Worm (Caenorhabditis elegans) whole organism, L2 larva: ENCODE results near the gene rbc-1.
A peak's percentile ranks its signal among the peaks of the same experiment; 100 is the strongest.

Source experiments
- C34F6.9 ChIP-seq: fragments of 150-350 bp; optimal IDR thresholded peaks from 2 replicates; lab custom pipeline; 2014; ENCODE audit warnings: missing biosample characterization, missing genetic modification characterization
- F13H6.1 ChIP-seq: sonication (generic microtip); optimal IDR thresholded peaks from 2 replicates; lab custom pipeline; 2016; ENCODE audit warnings: missing genetic modification characterization, missing compliant biosample characterization
- R02D3.7 ChIP-seq: fragments of 150-350 bp; optimal IDR thresholded peaks from 2 replicates; lab custom pipeline; 2014; ENCODE audit warnings: missing biosample characterization, missing genetic modification characterization
- Y55F3AM.14 ChIP-seq: fragments of 200-800 bp; sonication (Bioruptor generic); optimal IDR thresholded peaks from 2 replicates; lab custom pipeline; 2018; ENCODE audit warnings: mild to moderate bottlenecking, missing genetic modification characterization, missing compliant biosample characterization
- ZK546.5 ChIP-seq: sonication (generic microtip); optimal IDR thresholded peaks from 2 replicates; lab custom pipeline; 2017; ENCODE audit warnings: missing biosample characterization, missing genetic modification characterization
- alr-1 ChIP-seq: fragments of 150-350 bp; optimal IDR thresholded peaks from 2 replicates; lab custom pipeline; 2014; ENCODE audit warnings: missing biosample characterization, missing genetic modification characterization
- aly-2 ChIP-seq: fragments of 150-350 bp; optimal IDR thresholded peaks from 2 replicates; lab custom pipeline; 2014; ENCODE audit warnings: missing biosample characterization, missing genetic modification characterization
- ama-1 ChIP-seq: fragments of 150-350 bp; optimal IDR thresholded peaks from 2 replicates; lab custom pipeline; 2018; ENCODE audit warnings: inconsistent platforms
- blmp-1 ChIP-seq: sonication (generic microtip); optimal IDR thresholded peaks from 2 replicates; lab custom pipeline; 2017; ENCODE audit warnings: missing genetic modification characterization, mild to moderate bottlenecking, missing compliant biosample characterization, antibody characterized with exemption, moderate library complexity; ENCODE audit not compliant: insufficient read depth
- ceh-16 ChIP-seq: fragments of 150-350 bp; optimal IDR thresholded peaks from 2 replicates; lab custom pipeline; 2014; ENCODE audit warnings: missing biosample characterization, missing genetic modification characterization
- ceh-82 ChIP-seq: fragments of 150-350 bp; optimal IDR thresholded peaks from 2 replicates; lab custom pipeline; 2014; ENCODE audit warnings: missing biosample characterization, missing genetic modification characterization
- crh-2 ChIP-seq: sonication (generic microtip); optimal IDR thresholded peaks from 2 replicates; lab custom pipeline; 2017; ENCODE audit warnings: missing biosample characterization, missing genetic modification characterization
- dmd-4 ChIP-seq: sonication (generic microtip); optimal IDR thresholded peaks from 2 replicates; lab custom pipeline; 2017; ENCODE audit warnings: missing biosample characterization, missing genetic modification characterization
- egl-27 ChIP-seq: sonication (generic microtip); optimal IDR thresholded peaks from 3 replicates; lab custom pipeline; 2017; ENCODE audit warnings: missing biosample characterization, missing genetic modification reagents, missing genetic modification characterization
- elt-1 ChIP-seq: fragments of 150-350 bp; optimal IDR thresholded peaks from 2 replicates; lab custom pipeline; 2014; ENCODE audit warnings: missing biosample characterization, missing genetic modification characterization
- elt-3 ChIP-seq: sonication (generic microtip); optimal IDR thresholded peaks from 2 replicates; lab custom pipeline; 2017; ENCODE audit warnings: missing biosample characterization, missing genetic modification characterization
- fos-1 ChIP-seq: fragments of 150-350 bp; optimal IDR thresholded peaks from 2 replicates; lab custom pipeline; 2014; ENCODE audit warnings: missing biosample characterization, missing genetic modification characterization
- gmeb-1 ChIP-seq: fragments of 150-350 bp; optimal IDR thresholded peaks from 2 replicates; lab custom pipeline; 2014; ENCODE audit warnings: missing biosample characterization, missing genetic modification characterization
- lin-11 ChIP-seq: fragments of 150-350 bp; sonication (generic microtip); optimal IDR thresholded peaks from 2 replicates; lab custom pipeline; 2014; ENCODE audit warnings: missing biosample characterization, missing genetic modification characterization, inconsistent platforms, mixed read lengths
- lin-13 ChIP-seq: fragments of 150-350 bp; optimal IDR thresholded peaks from 2 replicates; lab custom pipeline; 2014; ENCODE audit warnings: missing biosample characterization, missing genetic modification reagents, missing genetic modification characterization
- lin-39 ChIP-seq: fragments of 150-350 bp; optimal IDR thresholded peaks from 2 replicates; lab custom pipeline; 2014; ENCODE audit warnings: missing biosample characterization, missing genetic modification reagents, missing genetic modification characterization
- lsy-2 ChIP-seq, 2 experiments: fragments of 150-350 bp in 1 of 2; sonication (generic microtip) in 1 of 2; optimal IDR thresholded peaks; 2 replicates each; lab custom pipeline; 2014 to 2017; ENCODE audit warnings: missing biosample characterization in 2 of 2, missing genetic modification characterization in 2 of 2
- mab-5 ChIP-seq: fragments of 150-350 bp; optimal IDR thresholded peaks from 2 replicates; lab custom pipeline; 2014; ENCODE audit warnings: missing biosample characterization, missing genetic modification characterization
- mbf-1 ChIP-seq: sonication (generic microtip); optimal IDR thresholded peaks from 2 replicates; lab custom pipeline; 2017; ENCODE audit warnings: missing biosample characterization, missing genetic modification characterization
- mdl-1 ChIP-seq, 2 experiments: fragments of 150-350 bp in 1 of 2; sonication (generic microtip) in 1 of 2; optimal IDR thresholded peaks; 2 replicates each; lab custom pipeline; 2017; ENCODE audit warnings: missing biosample characterization in 2 of 2, missing genetic modification characterization in 2 of 2
- nhr-10 ChIP-seq: sonication (generic microtip); optimal IDR thresholded peaks from 2 replicates; lab custom pipeline; 2017; ENCODE audit warnings: missing biosample characterization, missing genetic modification characterization
- nhr-11 ChIP-seq: fragments of 150-350 bp; optimal IDR thresholded peaks from 2 replicates; lab custom pipeline; 2014; ENCODE audit warnings: missing biosample characterization, missing genetic modification characterization
- nhr-12 ChIP-seq: fragments of 150-350 bp; optimal IDR thresholded peaks from 2 replicates; lab custom pipeline; 2014; ENCODE audit warnings: missing biosample characterization, missing genetic modification characterization
- nhr-129 ChIP-seq: fragments of 150-350 bp; optimal IDR thresholded peaks from 2 replicates; lab custom pipeline; 2014; ENCODE audit warnings: missing biosample characterization, missing genetic modification characterization
- nhr-21 ChIP-seq: fragments of 150-350 bp; optimal IDR thresholded peaks from 2 replicates; lab custom pipeline; 2014; ENCODE audit warnings: missing biosample characterization, missing genetic modification characterization
- nhr-23 ChIP-seq: fragments of 150-350 bp; optimal IDR thresholded peaks from 2 replicates; lab custom pipeline; 2014; ENCODE audit warnings: missing biosample characterization, missing genetic modification reagents, missing genetic modification characterization
- nhr-237 ChIP-seq: fragments of 150-350 bp; optimal IDR thresholded peaks from 2 replicates; lab custom pipeline; 2014; ENCODE audit warnings: missing biosample characterization, missing genetic modification characterization
- nhr-25 ChIP-seq: fragments of 150-350 bp; sonication (generic microtip); optimal IDR thresholded peaks from 3 replicates; lab custom pipeline; 2014; ENCODE audit warnings: missing biosample characterization, missing genetic modification characterization
- nhr-6 ChIP-seq: fragments of 150-350 bp; optimal IDR thresholded peaks from 2 replicates; lab custom pipeline; 2014; ENCODE audit warnings: missing biosample characterization, missing genetic modification characterization
- nhr-77 ChIP-seq: fragments of 150-350 bp; optimal IDR thresholded peaks from 2 replicates; lab custom pipeline; 2014; ENCODE audit warnings: missing biosample characterization, missing genetic modification characterization
- peb-1 ChIP-seq: fragments of 150-350 bp; optimal IDR thresholded peaks from 2 replicates; lab custom pipeline; 2014; ENCODE audit warnings: missing biosample characterization, missing genetic modification characterization
- sem-4 ChIP-seq: fragments of 150-350 bp; optimal IDR thresholded peaks from 2 replicates; lab custom pipeline; 2014; ENCODE audit warnings: missing biosample characterization, missing genetic modification reagents, missing genetic modification characterization
- skn-1 ChIP-seq: sonication (generic microtip); optimal IDR thresholded peaks from 2 replicates; lab custom pipeline; 2017; ENCODE audit warnings: missing biosample characterization, missing genetic modification characterization
- sma-3 ChIP-seq: sonication (generic microtip); optimal IDR thresholded peaks from 2 replicates; lab custom pipeline; 2016; ENCODE audit warnings: missing genetic modification reagents, missing genetic modification characterization, missing compliant biosample characterization
- sma-9 ChIP-seq, 2 experiments: fragments of 150-350 bp in 1 of 2; sonication (generic microtip) in 1 of 2; optimal IDR thresholded peaks; 2 replicates each; lab custom pipeline; 2014 to 2016; ENCODE audit warnings: missing genetic modification characterization in 2 of 2, mild to moderate bottlenecking in 1 of 2, missing biosample characterization in 1 of 2, missing compliant biosample characterization in 1 of 2, missing genetic modification reagents in 1 of 2, moderate library complexity in 1 of 2
- snpc-4 ChIP-seq: fragments of 150-350 bp; optimal IDR thresholded peaks from 2 replicates; lab custom pipeline; 2014; ENCODE audit warnings: missing biosample characterization, missing genetic modification characterization
- unc-39 ChIP-seq: fragments of 150-350 bp; optimal IDR thresholded peaks from 2 replicates; lab custom pipeline; 2014; ENCODE audit warnings: missing biosample characterization, missing genetic modification characterization
- unc-55 ChIP-seq: fragments of 150-350 bp; sonication (generic microtip); optimal IDR thresholded peaks from 3 replicates; lab custom pipeline; 2014; ENCODE audit warnings: missing biosample characterization, missing genetic modification reagents, missing genetic modification characterization
- unc-62 ChIP-seq: fragments of 150-350 bp; optimal IDR thresholded peaks from 2 replicates; lab custom pipeline; 2014; ENCODE audit warnings: missing biosample characterization, missing genetic modification reagents, missing genetic modification characterization
- zag-1 ChIP-seq: fragments of 150-350 bp; optimal IDR thresholded peaks from 2 replicates; lab custom pipeline; 2014; ENCODE audit warnings: missing biosample characterization, missing genetic modification characterization
- ztf-1 ChIP-seq: fragments of 200-800 bp; sonication (Bioruptor generic); conservative IDR thresholded peaks from 2 replicates; pipeline ENCODE4 v1.3.6; 2022; ENCODE audit warnings: missing genetic modification characterization, missing compliant biosample characterization
- ztf-11 ChIP-seq: sonication (generic microtip); optimal IDR thresholded peaks from 2 replicates; lab custom pipeline; 2017; ENCODE audit warnings: missing biosample characterization, missing genetic modification characterization
- ztf-4 ChIP-seq: fragments of 150-350 bp; optimal IDR thresholded peaks from 2 replicates; lab custom pipeline; 2014; ENCODE audit warnings: missing biosample characterization, missing genetic modification characterization

rbc-1 gene

DNA sequence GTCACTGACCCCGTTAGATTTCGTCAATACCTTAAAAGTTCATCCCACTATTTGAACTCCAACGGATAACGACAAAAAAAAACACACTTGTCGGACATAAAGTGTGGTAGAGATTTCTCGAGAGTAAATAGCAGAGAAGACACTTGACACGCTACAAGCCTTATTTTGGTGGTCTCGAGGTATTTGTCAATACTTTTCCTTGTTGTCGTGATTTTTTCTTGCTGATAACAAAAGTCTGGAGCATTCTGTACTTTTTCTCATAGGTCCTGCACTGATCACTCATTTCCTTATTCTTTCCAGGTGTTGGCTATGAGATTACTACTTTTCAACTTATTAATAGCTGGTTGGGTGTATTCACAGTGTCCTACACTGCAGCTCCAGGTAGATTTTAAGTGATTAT is 38.8 kb upstream of the rbc-1 start, which contains the start of gene lron-1:
Gene lron-1 (plus strand): TSS at position 301 of the 400 bp plus-strand sequence.
- TF ChIP-seq unc-39 (tag; lab: Kevin White, UChicago) (no peak), egl-27 (tag; lab: Kevin White, UChicago) (no peak), aly-2 (no peak), ama-1 (lab: Kevin White, UChicago) (no peak), nhr-25 (tag; lab: Kevin White, UChicago) (no peak), nhr-6 (tag; lab: Kevin White, UChicago) (no peak), nhr-11 (tag; lab: Kevin White, UChicago) (no peak), crh-2 (tag; lab: Kevin White, UChicago) (no peak), mbf-1 (tag; lab: Kevin White, UChicago) (no peak), lsy-2 (tag; optimal IDR thresholded peaks at IDR 0.05; lab: Kevin White, UChicago) (no peak), blmp-1 (tag; lab: Kevin White, UChicago) (no peak), peb-1 (tag; lab: Kevin White, UChicago) (no peak), nhr-129 (tag; lab: Kevin White, UChicago) (no peak), sma-3 (no peak), Y55F3AM.14 (GFP tag; lab: Kevin White, UChicago) (no peak)

DNA sequence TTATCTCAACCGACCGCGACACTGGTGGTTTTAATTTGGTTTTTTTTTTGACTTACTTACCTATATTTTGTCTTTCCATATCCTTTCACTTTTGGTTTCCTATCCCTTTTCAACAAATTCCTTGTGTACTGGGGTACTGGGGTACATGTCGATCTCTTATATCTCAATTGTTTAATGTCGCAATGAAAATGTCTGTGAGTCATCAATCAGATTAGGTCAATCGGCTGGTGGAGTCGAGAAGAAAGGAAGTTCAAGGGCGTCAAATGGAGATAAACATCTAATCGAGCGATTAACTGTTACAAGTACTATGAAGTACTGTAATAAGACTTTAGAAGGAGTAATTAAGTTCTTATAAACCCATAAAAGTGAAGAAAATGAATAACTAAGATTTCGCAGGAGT is 35.3 kb upstream of the rbc-1 start:
- no peak for TF ChIP-seq skn-1 (tag; lab: Kevin White, UChicago)
- peak; percentile 52 for TF ChIP-seq nhr-25 (tag; lab: Kevin White, UChicago)
- TF ChIP-seq nhr-21: peak; percentile 45
- no peak for TF ChIP-seq nhr-10 (tag; lab: Kevin White, UChicago)
- TF ChIP-seq F13H6.1 (tag; lab: Kevin White, UChicago): no peak
- no peak for TF ChIP-seq nhr-11 (tag; lab: Kevin White, UChicago)
- no peak for TF ChIP-seq nhr-77
- TF ChIP-seq mbf-1 (tag; lab: Kevin White, UChicago): no peak
- no peak for TF ChIP-seq mdl-1 (tag; optimal IDR thresholded peaks at IDR 0.05; lab: Kevin White, UChicago)
- no peak for TF ChIP-seq elt-3
- TF ChIP-seq R02D3.7: no peak
- peak; percentile 99 for TF ChIP-seq ceh-16 (tag; lab: Kevin White, UChicago)
- no peak for TF ChIP-seq ztf-4 (tag; lab: Kevin White, UChicago)
- TF ChIP-seq nhr-237 (tag; lab: Kevin White, UChicago): no peak
- no peak for TF ChIP-seq ZK546.5
- no peak for TF ChIP-seq unc-39 (tag; lab: Kevin White, UChicago)
- no peak for TF ChIP-seq crh-2 (tag; lab: Kevin White, UChicago)
- TF ChIP-seq dmd-4 (tag; lab: Kevin White, UChicago): no peak
- peak; percentile 87 for TF ChIP-seq sma-9 (GFP tag; optimal IDR thresholded peaks at IDR 0.05; lab: Kevin White, UChicago)
- TF ChIP-seq sma-9 (tag; optimal IDR thresholded peaks at IDR 0.05; lab: Kevin White, UChicago): no peak
- TF ChIP-seq Y55F3AM.14 (GFP tag; lab: Kevin White, UChicago): no peak
- no peak for TF ChIP-seq lin-39 (tag; lab: Kevin White, UChicago)
- TF ChIP-seq sem-4 (tag; lab: Kevin White, UChicago): peak; percentile 42
- TF ChIP-seq unc-62 (GFP tag; lab: Kevin White, UChicago): no peak
- TF ChIP-seq gmeb-1 (tag; lab: Kevin White, UChicago): no peak
- TF ChIP-seq ztf-1: no peak
- TF ChIP-seq nhr-129 (tag; lab: Kevin White, UChicago): no peak
- no peak for TF ChIP-seq peb-1 (tag; lab: Kevin White, UChicago)
- TF ChIP-seq nhr-12 (tag; lab: Kevin White, UChicago): no peak
- no peak for TF ChIP-seq nhr-6 (tag; lab: Kevin White, UChicago)
- TF ChIP-seq unc-55: no peak
- no peak for TF ChIP-seq C34F6.9 (tag; lab: Kevin White, UChicago)
- no peak for TF ChIP-seq ceh-82 (tag; lab: Kevin White, UChicago)
- peak in 1 of 2 experiments; percentile 21 for TF ChIP-seq lsy-2 (tag; optimal IDR thresholded peaks at IDR 0.05; lab: Kevin White, UChicago)
- TF ChIP-seq snpc-4 (tag; lab: Kevin White, UChicago): no peak
- peak; percentile 79 for TF ChIP-seq sma-3
- peak; percentile 90 for TF ChIP-seq elt-1
- no peak for TF ChIP-seq zag-1 (tag; lab: Kevin White, UChicago)
- TF ChIP-seq mab-5 (tag; lab: Kevin White, UChicago): no peak
- peak; percentile 17 for TF ChIP-seq nhr-23 (tag; lab: Kevin White, UChicago)
- no peak for TF ChIP-seq ztf-11 (tag; lab: Kevin White, UChicago)
- no peak for TF ChIP-seq lin-11
- TF ChIP-seq fos-1 (tag; lab: Kevin White, UChicago): peak; percentile 79
- no peak for TF ChIP-seq alr-1 (tag; lab: Kevin White, UChicago)
- peak; percentile 86 for TF ChIP-seq blmp-1 (tag; lab: Kevin White, UChicago)
- TF ChIP-seq lin-13 (GFP tag; lab: Kevin White, UChicago): no peak
- peak; percentile 71 for TF ChIP-seq egl-27 (tag; lab: Kevin White, UChicago)
- no peak for TF ChIP-seq ama-1 (lab: Kevin White, UChicago)
- no peak for TF ChIP-seq aly-2
